Worm (Caenorhabditis elegans): ENCODE results near the gene srj-15.

srj-15 gene

DNA sequence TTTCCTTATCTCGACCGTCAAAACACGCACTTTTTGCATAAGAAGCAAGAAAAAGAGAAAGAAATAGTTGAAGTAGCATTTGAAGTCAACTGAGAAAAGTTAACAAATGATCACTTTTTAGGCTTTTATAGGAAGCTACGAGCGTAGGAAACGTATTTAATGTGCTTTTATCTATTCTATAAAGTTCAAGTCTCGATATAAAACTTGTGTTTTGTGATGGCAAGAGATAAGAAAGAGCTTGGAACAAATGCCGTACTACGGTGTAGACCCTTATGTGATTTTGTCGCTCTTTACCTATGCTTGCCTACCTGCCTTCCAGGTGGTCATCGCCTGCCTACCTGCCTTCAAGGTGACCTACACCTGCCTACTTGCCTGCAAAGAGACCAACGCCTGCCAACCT is 39.5 kb upstream of the srj-15 start, which contains the start of gene clec-206:
clec-206 (minus strand) TSS at position 101 of the 400 bp plus-strand sequence.
- TF ChIP-seq ceh-43 (GFP tag; optimal IDR thresholded peaks at IDR 0.05) = no peak
- no peak for TF ChIP-seq hlh-1 (tag; optimal IDR thresholded peaks at IDR 0.05)
- TF ChIP-seq blmp-1 (tag; optimal IDR thresholded peaks at IDR 0.05) = no peak
- TF ChIP-seq lin-32 (GFP tag; optimal IDR thresholded peaks at IDR 0.05) = no peak
- no peak for TF ChIP-seq lin-13 (tag; optimal IDR thresholded peaks at IDR 0.05)

DNA sequence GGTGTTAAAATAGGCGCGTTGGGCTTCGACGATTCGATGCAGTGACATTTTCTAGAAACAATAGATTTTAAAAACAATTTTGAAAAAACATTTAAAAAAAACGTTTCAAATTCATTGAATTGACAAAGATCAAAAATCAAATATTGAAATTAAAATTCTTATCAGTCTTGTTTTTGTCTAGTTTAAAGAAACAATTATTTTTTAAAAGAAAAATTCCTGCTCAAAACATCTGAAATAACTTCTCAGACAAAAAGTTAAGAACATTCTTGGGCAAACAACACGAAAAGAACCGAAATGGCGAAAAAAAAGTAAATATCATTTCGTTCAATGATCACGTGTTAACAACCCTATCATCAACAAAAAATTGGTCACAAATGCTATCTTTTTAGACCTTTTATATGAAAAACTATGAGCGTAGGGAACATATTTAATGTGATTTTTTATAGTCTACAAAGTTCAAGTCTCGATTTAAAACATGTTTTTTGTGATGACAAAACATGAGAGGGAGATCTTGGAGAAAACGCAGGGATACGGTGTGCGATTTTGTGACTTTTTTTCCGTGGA is 34.9 kb upstream of the srj-15 start, which contains the start of gene alh-5:
alh-5 (minus strand) TSS at position 51 of the 564 bp plus-strand sequence.
- no peak for TF ChIP-seq ceh-43 (GFP tag; optimal IDR thresholded peaks at IDR 0.05)
- no peak for TF ChIP-seq nhr-28 (tag; optimal IDR thresholded peaks at IDR 0.05)
- no peak for TF ChIP-seq blmp-1 (tag; optimal IDR thresholded peaks at IDR 0.05)
- TF ChIP-seq cnd-1 (tag; optimal IDR thresholded peaks at IDR 0.05) = no peak
- TF ChIP-seq unc-120 (tag; optimal IDR thresholded peaks at IDR 0.05; ENCODE audit: poor library complexity, severe bottlenecking) = no peak
- no peak for TF ChIP-seq M03D4.4 (tag; optimal IDR thresholded peaks at IDR 0.05)
- no peak for TF ChIP-seq mep-1 (tag; optimal IDR thresholded peaks at IDR 0.05)
- TF ChIP-seq zip-8 (tag; optimal IDR thresholded peaks at IDR 0.05) = no peak
- no peak for TF ChIP-seq unc-39 (tag; optimal IDR thresholded peaks at IDR 0.05)
- TF ChIP-seq nhr-2 (tag; optimal IDR thresholded peaks at IDR 0.05) = no peak
- TF ChIP-seq mab-5 (tag; optimal IDR thresholded peaks at IDR 0.05) = no peak
- TF ChIP-seq ztf-11 (tag; optimal IDR thresholded peaks at IDR 0.05) = no peak
- TF ChIP-seq sptf-1 (tag; optimal IDR thresholded peaks at IDR 0.05) = no peak

DNA sequence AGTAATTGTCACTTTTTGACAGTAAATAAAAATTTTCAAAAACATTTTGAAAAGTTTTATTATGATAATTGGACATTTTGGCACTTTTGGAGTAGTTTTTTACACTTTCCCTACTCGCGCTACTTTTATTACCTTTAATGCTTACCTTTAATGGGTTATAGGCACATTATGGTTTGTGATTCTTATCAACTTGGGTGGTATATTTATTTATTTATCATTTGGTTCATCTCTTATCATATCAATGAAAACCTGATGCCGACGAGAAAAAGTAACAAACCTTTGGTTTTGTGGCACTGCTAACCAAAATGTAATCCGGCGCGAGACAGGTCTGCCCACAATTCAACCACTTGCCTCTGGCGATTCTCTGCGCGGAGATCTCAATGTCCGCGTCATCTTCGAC is 33.7 kb upstream of the srj-15 start:
- TF ChIP-seq ces-1 (GFP tag; optimal IDR thresholded peaks at IDR 0.05) (no peak), hlh-1 (tag; optimal IDR thresholded peaks at IDR 0.05) (no peak), ham-2 (GFP tag; optimal IDR thresholded peaks at IDR 0.05) (no peak), tbx-8 (GFP tag; optimal IDR thresholded peaks at IDR 0.05) (no peak)

DNA sequence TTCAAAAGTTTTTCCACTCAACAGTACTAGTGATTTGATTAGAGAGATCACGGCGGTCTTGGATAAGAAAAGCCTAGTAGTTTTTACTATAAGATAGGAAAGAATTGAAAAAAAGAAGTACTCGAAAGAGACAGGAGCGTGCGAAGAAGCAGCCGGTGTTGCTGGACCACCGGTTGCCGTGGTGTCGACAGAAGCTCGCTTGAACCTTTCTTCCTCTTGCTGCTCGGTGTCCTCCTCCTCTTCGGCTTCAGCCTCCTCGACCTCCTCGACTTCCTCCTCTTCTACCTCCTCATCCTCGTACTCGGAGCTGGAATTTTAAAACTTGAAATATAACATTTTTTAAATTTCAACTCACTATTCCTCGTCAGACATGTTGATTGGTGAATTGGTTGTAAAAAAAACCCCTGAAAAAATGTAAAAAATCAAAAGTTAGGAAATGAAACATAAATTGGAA is 27.8 kb upstream of the srj-15 start, which contains the start of gene tnt-4:
tnt-4 (minus strand) TSS at position 404 of the 454 bp plus-strand sequence.
- TF ChIP-seq unc-39 (tag; optimal IDR thresholded peaks at IDR 0.05) (no peak), sem-2 (GFP tag; optimal IDR thresholded peaks at IDR 0.05) (no peak), sptf-1 (tag; optimal IDR thresholded peaks at IDR 0.05) (no peak), tbx-8 (GFP tag; optimal IDR thresholded peaks at IDR 0.05) (no peak), nhr-237 (tag; optimal IDR thresholded peaks at IDR 0.05) (no peak), ceh-43 (GFP tag; optimal IDR thresholded peaks at IDR 0.05) (no peak), bed-3 (GFP tag; optimal IDR thresholded peaks at IDR 0.05) (no peak), nhr-12 (tag; optimal IDR thresholded peaks at IDR 0.05) (no peak), ztf-11 (tag; optimal IDR thresholded peaks at IDR 0.05) (no peak), mep-1 (tag; optimal IDR thresholded peaks at IDR 0.05) (no peak), nhr-28 (tag; optimal IDR thresholded peaks at IDR 0.05) (no peak), ceh-83 (GFP tag; optimal IDR thresholded peaks at IDR 0.05) (no peak)

DNA sequence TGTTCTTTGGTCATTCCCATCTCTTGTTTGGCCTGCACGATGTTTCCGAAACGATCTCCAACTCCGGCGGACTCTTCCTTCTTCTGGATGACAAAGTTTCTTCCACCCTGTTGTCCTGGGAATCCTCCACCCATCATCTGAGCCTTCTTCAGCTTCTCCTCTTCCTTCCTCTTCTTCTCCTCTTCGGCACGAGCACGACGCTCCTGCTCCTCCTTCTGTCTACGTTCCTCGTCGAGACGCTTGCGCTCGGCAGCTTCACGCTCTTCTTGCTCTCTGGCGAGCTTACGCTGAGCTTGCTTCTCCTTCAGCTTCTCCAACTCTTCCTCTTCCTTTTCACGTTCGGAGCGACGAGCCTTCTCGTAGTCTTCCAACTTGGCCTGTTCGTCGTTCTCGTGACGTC is 26.7 kb upstream of the srj-15 start:
- no peak for TF ChIP-seq nhr-2 (tag; optimal IDR thresholded peaks at IDR 0.05)
- no peak for TF ChIP-seq unc-120 (tag; optimal IDR thresholded peaks at IDR 0.05; ENCODE audit: poor library complexity, severe bottlenecking)
- no peak for TF ChIP-seq ztf-11 (tag; optimal IDR thresholded peaks at IDR 0.05)

DNA sequence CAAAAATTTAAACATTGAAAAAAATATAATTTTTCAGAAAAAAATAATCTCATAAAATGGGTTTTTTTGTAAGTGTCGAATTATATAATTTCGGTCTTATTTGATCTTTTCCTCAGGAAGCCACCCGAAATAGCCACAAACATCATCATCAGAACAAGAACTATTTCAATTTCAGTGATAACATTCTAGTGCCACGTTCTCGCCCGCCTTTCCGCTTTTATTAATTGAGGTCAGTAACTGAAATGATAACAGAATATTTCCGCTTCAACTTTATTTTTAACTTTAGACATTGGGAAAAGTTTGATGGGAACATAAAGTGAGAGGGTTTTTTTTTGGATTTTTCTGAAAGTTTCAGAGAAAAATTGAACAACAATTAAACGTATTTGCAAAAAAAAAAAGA is 24.5 kb upstream of the srj-15 start:
- no peak for TF ChIP-seq zip-8 (tag; optimal IDR thresholded peaks at IDR 0.05)
- no peak for TF ChIP-seq ceh-43 (GFP tag; optimal IDR thresholded peaks at IDR 0.05)
- no peak for TF ChIP-seq elt-1 (tag; optimal IDR thresholded peaks at IDR 0.05; ENCODE audit: borderline replicate concordance, insufficient read depth)
- TF ChIP-seq sem-2 (GFP tag; optimal IDR thresholded peaks at IDR 0.05) = no peak
- no peak for TF ChIP-seq hlh-1 (tag; optimal IDR thresholded peaks at IDR 0.05)
- TF ChIP-seq nhr-76 (tag; optimal IDR thresholded peaks at IDR 0.05) = no peak
- TF ChIP-seq ces-1 (GFP tag; optimal IDR thresholded peaks at IDR 0.05) = no peak
- no peak for TF ChIP-seq M03D4.4 (tag; optimal IDR thresholded peaks at IDR 0.05)
- no peak for TF ChIP-seq ham-2 (GFP tag; optimal IDR thresholded peaks at IDR 0.05)
- TF ChIP-seq sptf-1 (tag; optimal IDR thresholded peaks at IDR 0.05) = no peak
- TF ChIP-seq snpc-4 (tag; optimal IDR thresholded peaks at IDR 0.05) = no peak
- TF ChIP-seq drap-1 (GFP tag; optimal IDR thresholded peaks at IDR 0.05) = no peak
- TF ChIP-seq ceh-39 (tag; optimal IDR thresholded peaks at IDR 0.05) = no peak
- TF ChIP-seq nhr-237 (tag; optimal IDR thresholded peaks at IDR 0.05) = no peak
- no peak for TF ChIP-seq mab-5 (tag; optimal IDR thresholded peaks at IDR 0.05)
- no peak for TF ChIP-seq tbx-8 (GFP tag; optimal IDR thresholded peaks at IDR 0.05)
- TF ChIP-seq lin-13 (tag; optimal IDR thresholded peaks at IDR 0.05) = no peak
